Worm (Caenorhabditis elegans): ENCODE results near the gene ZK105.12.

ce11 chrV:7716034-7716433 is at the start of gene ZK105.12:
- TF ChIP-seq nfya-1 (tag; optimal IDR thresholded peaks at IDR 0.05; ENCODE audit: borderline replicate concordance, insufficient read depth) = no peak
- TF ChIP-seq snpc-4 (GFP tag; optimal IDR thresholded peaks at IDR 0.05) = no peak
- no peak for TF ChIP-seq snpc-4 (tag; optimal IDR thresholded peaks at IDR 0.05)
- TF ChIP-seq nhr-90 (tag; optimal IDR thresholded peaks at IDR 0.05) = no peak
- no peak for TF ChIP-seq hlh-26 (GFP tag; conservative IDR thresholded peaks at IDR 0.05)

Data from whole organism, young adult.